Worm (Caenorhabditis elegans) whole organism, young adult: ENCODE data around the gene spt-4.
"Not testable (repeated sequence)": the region's sequence is repeated elsewhere in the genome, so short reads cannot be mapped to it uniquely, and the experiment has no call there.

Source experiments
- B0035.1 ChIP-seq: sonication (generic microtip); optimal IDR thresholded peaks from 2 replicates; lab custom pipeline; 2016; ENCODE audit warnings: missing genetic modification characterization, mild to moderate bottlenecking, missing compliant biosample characterization, missing genotype, missing genetic modification reagents
- C06A6.2 ChIP-seq: fragments of 200-800 bp; sonication (Bioruptor generic); conservative IDR thresholded peaks from 2 replicates; pipeline ENCODE4 v1.3.6; 2022; ENCODE audit warnings: missing genetic modification characterization, missing compliant biosample characterization
- F10E7.11 ChIP-seq: sonication (generic microtip); optimal IDR thresholded peaks from 2 replicates; lab custom pipeline; 2017; ENCODE audit warnings: mild to moderate bottlenecking, missing genetic modification characterization, moderate library complexity, missing compliant biosample characterization
- F39B2.1 ChIP-seq: fragments of 200-800 bp; sonication (Bioruptor generic); IDR thresholded peaks from 2 replicates; pipeline ENCODE4 v1.3.6; 2022; ENCODE audit warnings: missing genetic modification reagents, missing genetic modification characterization, missing compliant biosample characterization
- F49E8.2 ChIP-seq: sonication (generic microtip); optimal IDR thresholded peaks from 3 replicates; lab custom pipeline; 2017; ENCODE audit warnings: missing genetic modification characterization, mild to moderate bottlenecking, missing compliant biosample characterization, antibody characterized with exemption, moderate library complexity; ENCODE audit not compliant: insufficient read depth
- F57A8.1 ChIP-seq: fragments of 200-800 bp; sonication (Bioruptor generic); optimal IDR thresholded peaks from 2 replicates; lab custom pipeline; 2018; ENCODE audit warnings: mild to moderate bottlenecking, missing genetic modification characterization, moderate library complexity, missing compliant biosample characterization
- K11D2.4 ChIP-seq: fragments of 200-800 bp; sonication (Bioruptor generic); IDR thresholded peaks from 2 replicates; pipeline ENCODE4 v1.3.6; 2022; ENCODE audit warnings: missing genetic modification reagents, missing genetic modification characterization, missing compliant biosample characterization
- T07F8.4 ChIP-seq: sonication (generic microtip); optimal IDR thresholded peaks from 2 replicates; lab custom pipeline; 2016; ENCODE audit warnings: mild to moderate bottlenecking, missing genetic modification characterization, moderate library complexity, missing compliant biosample characterization
- Y53G8AR.9 ChIP-seq: fragments of 200-800 bp; sonication (Bioruptor generic); conservative IDR thresholded peaks from 2 replicates; pipeline ENCODE4 v1.3.6; 2022; ENCODE audit warnings: missing genetic modification reagents, missing genetic modification characterization, missing compliant biosample characterization
- Y67H2A.10 ChIP-seq: fragments of 200-800 bp; sonication (Bioruptor generic); conservative IDR thresholded peaks from 2 replicates; pipeline ENCODE4 v1.3.6; 2022; ENCODE audit warnings: missing genetic modification reagents, missing genetic modification characterization, missing compliant biosample characterization
- Y79H2A.3 ChIP-seq: fragments of 200-800 bp; sonication (Bioruptor generic); conservative IDR thresholded peaks from 2 replicates; pipeline ENCODE4 v1.3.6; 2022; ENCODE audit warnings: missing genetic modification reagents, missing genetic modification characterization, missing compliant biosample characterization
- ZK185.1 ChIP-seq: sonication (generic microtip); optimal IDR thresholded peaks from 2 replicates; lab custom pipeline; 2016; ENCODE audit warnings: mild to moderate bottlenecking, missing genetic modification characterization, missing compliant biosample characterization; ENCODE audit not compliant: poor library complexity, severe bottlenecking
- akir-1 ChIP-seq: fragments of 200-800 bp; sonication (Bioruptor generic); optimal IDR thresholded peaks from 2 replicates; lab custom pipeline; 2018; ENCODE audit warnings: mild to moderate bottlenecking, missing genetic modification characterization, moderate library complexity, missing compliant biosample characterization
- aptf-2 ChIP-seq: fragments of 200-800 bp; sonication (Bioruptor generic); conservative IDR thresholded peaks from 2 replicates; pipeline ENCODE4 v1.3.6; 2022; ENCODE audit warnings: missing genetic modification reagents, missing genetic modification characterization, missing compliant biosample characterization
- attf-3 ChIP-seq: fragments of 200-800 bp; sonication (Bioruptor generic); conservative IDR thresholded peaks from 2 replicates; pipeline ENCODE4 v1.3.6; 2022; ENCODE audit warnings: missing genetic modification reagents, missing genetic modification characterization, missing compliant biosample characterization
- bed-2 ChIP-seq: fragments of 200-800 bp; sonication (Bioruptor generic); IDR thresholded peaks from 2 replicates; pipeline ENCODE4 v1.3.6; 2022; ENCODE audit warnings: missing genetic modification reagents, missing genetic modification characterization, missing compliant biosample characterization
- ccch-3 ChIP-seq: fragments of 200-800 bp; sonication (Bioruptor generic); optimal IDR thresholded peaks from 2 replicates; lab custom pipeline; 2018; ENCODE audit warnings: mild to moderate bottlenecking, missing genetic modification characterization, missing compliant biosample characterization
- cebp-1 ChIP-seq, 2 experiments: fragments of 200-800 bp in 1 of 2; sonication (Bioruptor generic) in 1 of 2; sonication (generic microtip) in 1 of 2; IDR thresholded peaks in 1 of 2; optimal IDR thresholded peaks in 1 of 2; 2 replicates each; pipeline versions ENCODE4 v1.3.6 to Lab custom; 2017 to 2022; ENCODE audit warnings: missing compliant biosample characterization in 2 of 2, missing genetic modification characterization in 2 of 2, mild to moderate bottlenecking in 1 of 2, missing genetic modification reagents in 1 of 2, moderate library complexity in 1 of 2
- ceh-79 ChIP-seq: sonication (generic microtip); optimal IDR thresholded peaks from 2 replicates; lab custom pipeline; 2017; ENCODE audit warnings: mild to moderate bottlenecking, missing genetic modification characterization, missing compliant biosample characterization
- ceh-91 ChIP-seq: fragments of 200-800 bp; sonication (Bioruptor generic); IDR thresholded peaks from 2 replicates; pipeline ENCODE4 v1.3.6; 2022; ENCODE audit warnings: missing genetic modification reagents, missing genetic modification characterization, missing compliant biosample characterization
- dpff-1 ChIP-seq: sonication (generic microtip); optimal IDR thresholded peaks from 2 replicates; lab custom pipeline; 2017; ENCODE audit warnings: mild to moderate bottlenecking, missing genetic modification characterization, missing compliant biosample characterization
- egrh-3 ChIP-seq: fragments of 200-800 bp; sonication (Bioruptor generic); IDR thresholded peaks from 2 replicates; pipeline ENCODE4 v1.3.6; 2022; ENCODE audit warnings: missing genetic modification reagents, missing genetic modification characterization, missing compliant biosample characterization
- hmg-1.2 ChIP-seq: fragments of 200-800 bp; sonication (Bioruptor generic); IDR thresholded peaks from 2 replicates; pipeline ENCODE4 v1.3.6; 2022; ENCODE audit warnings: missing genetic modification reagents, missing genetic modification characterization, missing compliant biosample characterization
- hrde-1 ChIP-seq: sonication (generic microtip); optimal IDR thresholded peaks from 2 replicates; lab custom pipeline; 2016; ENCODE audit warnings: missing genetic modification characterization, mild to moderate bottlenecking, missing compliant biosample characterization, moderate library complexity, missing genotype, missing genetic modification reagents, borderline replicate concordance
- let-607 ChIP-seq, 2 experiments: fragments of 200-800 bp in 1 of 2; sonication (Bioruptor generic) in 1 of 2; sonication (generic microtip) in 1 of 2; optimal IDR thresholded peaks; 2 replicates each; lab custom pipeline; 2016 to 2018; ENCODE audit warnings: mild to moderate bottlenecking in 2 of 2, missing compliant biosample characterization in 2 of 2, missing genetic modification characterization in 2 of 2, moderate library complexity in 2 of 2, missing genotype in 1 of 2
- lin-26 ChIP-seq: fragments of 200-800 bp; sonication (Bioruptor generic); IDR thresholded peaks from 2 replicates; pipeline ENCODE4 v1.3.6; 2022; ENCODE audit warnings: missing genetic modification reagents, missing genetic modification characterization, missing compliant biosample characterization
- nhr-120 ChIP-seq: fragments of 200-800 bp; sonication (Bioruptor generic); IDR thresholded peaks from 2 replicates; pipeline ENCODE4 v1.3.6; 2022; ENCODE audit warnings: missing genetic modification characterization, missing compliant biosample characterization
- nhr-179 ChIP-seq: sonication (generic microtip); optimal IDR thresholded peaks from 2 replicates; lab custom pipeline; 2016; ENCODE audit warnings: mild to moderate bottlenecking, missing genetic modification characterization, missing compliant biosample characterization
- pha-4 ChIP-seq: fragments of 150-350 bp; sonication (generic microtip); optimal IDR thresholded peaks from 2 replicates; lab custom pipeline; 2014; ENCODE audit warnings: missing biosample characterization, missing genetic modification reagents, missing genetic modification characterization
- repo-1 ChIP-seq: sonication (generic microtip); optimal IDR thresholded peaks from 2 replicates; lab custom pipeline; 2017; ENCODE audit warnings: mild to moderate bottlenecking, missing genetic modification characterization, missing compliant biosample characterization
- somi-1 ChIP-seq: fragments of 200-800 bp; sonication (Bioruptor generic); optimal IDR thresholded peaks from 2 replicates; lab custom pipeline; 2018; ENCODE audit warnings: mild to moderate bottlenecking, missing genetic modification characterization, missing compliant biosample characterization
- unc-130 ChIP-seq: sonication (generic microtip); optimal IDR thresholded peaks from 2 replicates; lab custom pipeline; 2016; ENCODE audit warnings: missing genetic modification reagents, missing genetic modification characterization, missing compliant biosample characterization
- unc-62 ChIP-seq: fragments of 150-350 bp; optimal IDR thresholded peaks from 2 replicates; lab custom pipeline; 2014; ENCODE audit warnings: missing biosample characterization, missing genetic modification reagents, missing genetic modification characterization
- zfh-2 ChIP-seq: fragments of 200-800 bp; sonication (Bioruptor generic); conservative IDR thresholded peaks from 2 replicates; pipeline ENCODE4 v1.3.6; 2022; ENCODE audit warnings: missing genetic modification reagents, missing genetic modification characterization, missing compliant biosample characterization
- ztf-26 ChIP-seq: sonication (generic microtip); optimal IDR thresholded peaks from 2 replicates; lab custom pipeline; 2017; ENCODE audit warnings: missing genetic modification characterization, missing compliant biosample characterization
- ztf-3 ChIP-seq: fragments of 200-800 bp; sonication (Bioruptor generic); optimal IDR thresholded peaks from 2 replicates; lab custom pipeline; 2018; ENCODE audit warnings: mild to moderate bottlenecking, missing genetic modification characterization, missing compliant biosample characterization

Gene spt-4

DNA sequence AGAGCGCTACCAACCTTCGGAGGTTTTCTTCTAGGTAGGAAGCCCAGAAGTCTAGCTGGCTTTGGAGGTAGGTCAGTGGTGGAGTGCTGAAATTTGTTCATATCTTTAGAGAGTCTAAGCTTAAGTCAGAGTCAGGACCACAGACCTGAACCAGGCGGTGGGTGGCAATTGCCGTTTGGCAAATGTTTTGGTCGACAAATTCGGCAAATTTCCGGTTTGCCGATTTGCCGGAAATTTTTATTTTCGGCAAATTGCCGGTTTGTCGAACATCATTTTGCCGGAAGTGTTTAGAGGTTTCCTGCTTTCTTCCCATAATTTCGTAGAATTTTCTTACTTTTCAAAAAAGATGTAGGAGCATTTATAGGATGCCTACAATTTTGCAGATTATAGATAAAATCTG, 29.3 kb upstream of the spt-4 start, which contains the start of gene C29F9.9:
Gene C29F9.9 (minus strand): TSS at position 101 of the 400 bp plus-strand sequence.
- TF ChIP-seq F39B2.1, lin-26, Y53G8AR.9 (GFP tag; lab: Robert Waterston, UW): not testable (repeated sequence)

DNA sequence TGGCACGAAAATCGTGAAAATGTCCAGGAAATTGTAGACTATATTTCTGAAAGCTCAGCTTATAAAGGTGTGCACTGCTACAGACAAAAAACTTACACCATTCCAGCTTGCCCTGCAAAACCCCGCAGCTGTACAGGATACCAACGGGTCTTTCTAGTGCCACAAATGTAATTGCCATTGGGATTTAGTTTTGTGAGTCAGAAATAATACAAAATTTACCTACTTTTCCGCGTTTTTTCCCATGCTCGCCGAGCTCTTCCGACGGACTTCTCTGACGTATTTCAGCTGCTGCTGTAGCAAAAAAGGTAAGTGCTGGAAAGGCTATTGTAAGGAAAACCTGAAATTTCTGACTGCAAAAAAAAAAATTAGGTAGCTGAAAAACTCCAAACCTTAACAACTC, 27.5 kb upstream of the spt-4 start, which contains the start of gene C29F9.8:
Gene C29F9.8 (minus strand): TSS at position 101 of the 400 bp plus-strand sequence.
- TF ChIP-seq zfh-2; somi-1 (GFP tag; lab: Kevin White, UChicago); C06A6.2 (GFP tag; lab: Robert Waterston, UW): not testable (repeated sequence)

DNA sequence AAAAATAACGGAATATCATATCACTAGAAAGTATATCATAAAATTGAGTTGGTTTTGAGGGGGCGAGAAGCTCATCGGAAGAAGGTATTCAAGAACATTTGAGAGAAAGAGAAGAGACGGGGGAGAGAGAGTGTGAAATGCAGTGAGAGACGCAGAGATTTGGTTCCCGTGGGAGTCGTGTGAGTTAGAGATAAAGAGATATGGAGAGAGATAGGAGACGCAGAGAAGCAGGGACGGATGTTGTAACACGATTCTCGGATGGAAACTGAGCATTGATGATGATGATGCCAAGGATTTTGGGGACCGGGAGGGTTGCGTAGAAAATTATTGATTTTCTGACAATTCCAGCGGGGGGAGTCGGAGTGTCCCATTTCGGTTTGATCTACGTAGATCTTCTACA, 26.6 kb upstream of the spt-4 start:
- no peak for TF ChIP-seq egrh-3 (GFP tag; lab: Robert Waterston, UW)
- TF ChIP-seq hrde-1 (tag; lab: Kevin White, UChicago) = no peak
- TF ChIP-seq attf-3 = no peak
- TF ChIP-seq ztf-26 = no peak
- TF ChIP-seq cebp-1 (GFP tag; IDR thresholded peaks at IDR 0.05; lab: Robert Waterston, UW) = no peak
- peak; percentile 0 for TF ChIP-seq cebp-1 (tag; optimal IDR thresholded peaks at IDR 0.05; lab: Kevin White, UChicago)
- no peak for TF ChIP-seq Y67H2A.10 (GFP tag; lab: Robert Waterston, UW)
- no peak for TF ChIP-seq somi-1 (GFP tag; lab: Kevin White, UChicago)
- no peak for TF ChIP-seq pha-4 (tag; lab: Kevin White, UChicago)
- peak; percentile 90 for TF ChIP-seq hmg-1.2
- TF ChIP-seq, all 124 proteins: peak for 2

DNA sequence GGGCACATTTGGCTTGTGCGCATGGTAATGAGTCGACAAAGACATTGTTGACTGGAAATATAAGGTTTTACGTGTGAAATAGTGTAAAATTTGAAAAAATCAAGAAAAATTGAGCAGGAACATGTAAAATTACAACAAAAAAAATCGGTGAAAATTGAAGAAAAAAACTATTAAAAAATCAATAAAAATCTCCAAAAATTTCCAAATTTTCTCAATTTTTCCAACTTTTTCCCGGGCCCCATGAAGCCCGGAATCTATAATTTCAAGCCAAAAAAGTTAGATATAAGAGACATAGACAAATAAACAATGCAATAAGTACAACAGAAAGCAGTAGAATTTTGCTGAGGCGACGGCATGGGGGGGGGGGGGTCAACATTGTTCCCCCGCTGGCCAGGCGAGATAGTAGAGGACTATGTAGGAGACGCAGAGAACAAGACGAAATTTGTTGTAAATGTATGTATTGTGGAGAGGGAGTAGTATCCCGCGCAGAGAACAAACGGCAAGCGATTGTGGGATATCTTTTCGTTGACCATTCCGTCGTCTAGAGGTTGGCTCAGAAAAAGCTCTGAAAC, 25.3 kb upstream of the spt-4 start, which contains the start of gene pat-4:
Gene pat-4 (minus strand): TSS at position 51 of the 572 bp plus-strand sequence.
- TF ChIP-seq nhr-120 (GFP tag; lab: Robert Waterston, UW) = no peak
- peak; percentile 88 for TF ChIP-seq hmg-1.2
- no peak for TF ChIP-seq cebp-1 (GFP tag; IDR thresholded peaks at IDR 0.05; lab: Robert Waterston, UW)
- peak; percentile 42 for TF ChIP-seq cebp-1 (tag; optimal IDR thresholded peaks at IDR 0.05; lab: Kevin White, UChicago)

DNA sequence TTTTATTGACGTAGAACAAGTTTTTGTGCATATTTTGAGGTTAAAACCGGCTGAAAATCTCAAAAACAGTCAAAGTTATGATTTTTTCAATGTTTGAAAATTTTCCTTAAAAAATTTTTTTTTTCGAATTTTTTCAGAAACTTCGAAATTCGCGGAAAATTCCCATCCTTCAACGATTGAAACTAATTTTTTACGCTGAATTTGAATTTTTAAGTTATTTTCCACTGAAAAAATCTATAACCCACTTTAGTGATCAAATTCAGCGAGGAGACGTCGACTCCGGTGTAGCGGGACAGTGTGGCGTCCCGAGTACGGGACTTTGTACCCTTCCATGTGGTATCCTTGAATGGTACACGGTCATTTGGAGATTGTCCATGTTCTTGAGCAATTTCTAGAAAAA, 22.7 kb upstream of the spt-4 start:
- TF ChIP-seq Y53G8AR.9 (GFP tag; lab: Robert Waterston, UW) (no peak), unc-130 (GFP tag; lab: Kevin White, UChicago) (no peak), T07F8.4 (tag; lab: Kevin White, UChicago) (no peak), repo-1 (tag; lab: Kevin White, UChicago) (no peak), B0035.1 (tag; lab: Kevin White, UChicago) (no peak), bed-2 (no peak), ceh-79 (tag; lab: Kevin White, UChicago) (no peak), F10E7.11 (no peak), aptf-2 (GFP tag; lab: Robert Waterston, UW) (no peak)

DNA sequence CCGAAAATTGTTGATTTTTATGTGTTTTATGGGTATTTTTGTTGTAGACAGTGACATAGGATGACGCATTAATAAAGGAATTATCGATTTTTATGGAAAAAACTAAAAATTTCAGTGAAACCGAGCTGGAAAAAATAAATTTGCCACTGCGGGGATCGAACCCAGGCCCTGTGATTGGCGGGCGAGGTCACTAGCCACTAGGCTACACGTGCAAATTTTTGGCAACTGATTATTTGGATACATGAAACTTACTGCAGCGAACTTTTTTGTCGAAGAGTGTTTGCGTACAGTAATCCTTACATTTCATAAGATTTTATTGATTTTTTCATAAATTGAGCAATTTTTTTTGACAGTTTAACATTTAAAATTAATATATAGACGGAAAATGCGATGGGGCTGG, 19.6 kb upstream of the spt-4 start:
- TF ChIP-seq nhr-179 (no peak), ztf-3 (GFP tag; lab: Kevin White, UChicago) (no peak), Y79H2A.3 (GFP tag; lab: Robert Waterston, UW) (no peak), F57A8.1 (GFP tag; lab: Kevin White, UChicago) (no peak), F49E8.2 (tag; lab: Kevin White, UChicago) (peak; percentile 64), unc-62 (GFP tag; lab: Kevin White, UChicago) (no peak), cebp-1 (GFP tag; IDR thresholded peaks at IDR 0.05; lab: Robert Waterston, UW) (no peak), cebp-1 (tag; optimal IDR thresholded peaks at IDR 0.05; lab: Kevin White, UChicago) (peak; percentile 67), nhr-120 (GFP tag; lab: Robert Waterston, UW) (no peak), dpff-1 (no peak), K11D2.4 (GFP tag; lab: Robert Waterston, UW) (no peak), egrh-3 (GFP tag; lab: Robert Waterston, UW) (no peak), attf-3 (peak; percentile 78), let-607 (tag; optimal IDR thresholded peaks at IDR 0.05; lab: Kevin White, UChicago) (peak in 1 of 2 experiments; percentile 18), akir-1 (GFP tag; lab: Kevin White, UChicago) (no peak), ceh-91 (GFP tag; lab: Robert Waterston, UW) (peak; percentile 45; the same call in 1 of the 2 replicates), ccch-3 (GFP tag; lab: Kevin White, UChicago) (no peak), ZK185.1 (no peak)
